Worm (Caenorhabditis elegans): ENCODE data around the gene ddx-15.

The ddx-15 gene

ce11 chrIII:5637297-5637876, 45.9 kb upstream of the ddx-15 start (continued):
- TF ChIP-seq lin-26 (GFP tag; IDR thresholded peaks at IDR 0.05) (peak; percentile 86), ceh-100 (GFP tag; IDR thresholded peaks at IDR 0.05) (peak; percentile 73), aptf-2 (GFP tag; conservative IDR thresholded peaks at IDR 0.05) (peak; percentile 64; the same call in 1 of the 2 replicates), mcd-1 (GFP tag; IDR thresholded peaks at IDR 0.05) (peak; percentile 90), madf-6 (GFP tag; IDR thresholded peaks at IDR 0.05) (peak; percentile 95), egrh-3 (GFP tag; IDR thresholded peaks at IDR 0.05) (peak; percentile 100), Y56A3A.18 (GFP tag; IDR thresholded peaks at IDR 0.05) (peak; percentile 95; the same call in 1 of the 2 replicates)

- TF ChIP-seq nfya-2 (GFP tag; IDR thresholded peaks at IDR 0.05) (no peak), rcor-1 (GFP tag; IDR thresholded peaks at IDR 0.05) (no peak), ceh-58 (GFP tag; IDR thresholded peaks at IDR 0.05) (no peak), ccch-3 (GFP tag; optimal IDR thresholded peaks at IDR 0.05) (no peak), attf-5 (GFP tag; optimal IDR thresholded peaks at IDR 0.05) (no peak), Y79H2A.3 (GFP tag; conservative IDR thresholded peaks at IDR 0.05) (no peak), hrde-1 (tag; optimal IDR thresholded peaks at IDR 0.05; ENCODE audit: borderline replicate concordance) (no peak), let-607 (tag; optimal IDR thresholded peaks at IDR 0.05) (no peak), efl-1 (GFP tag; optimal IDR thresholded peaks at IDR 0.05) (no peak), ztf-22 (GFP tag; optimal IDR thresholded peaks at IDR 0.05) (no peak), ceh-79 (tag; optimal IDR thresholded peaks at IDR 0.05) (no peak), F57A8.1 (GFP tag; optimal IDR thresholded peaks at IDR 0.05) (no peak), pbrm-1 (GFP tag; IDR thresholded peaks at IDR 0.05) (no peak)
Measured at ce11 chrIII:5635179-5635578, 43.7 kb upstream of the ddx-15 start, which contains the start of gene ckk-1. ckk-1 (plus strand) TSS chrIII:5635479.

- no peak for TF ChIP-seq fkh-3 (tag; optimal IDR thresholded peaks at IDR 0.05)
- TF ChIP-seq Y95B8A.8 (GFP tag; IDR thresholded peaks at IDR 0.05), result no peak
- TF ChIP-seq ceh-100 (GFP tag; IDR thresholded peaks at IDR 0.05), result no peak
- TF ChIP-seq nhr-179 (tag; optimal IDR thresholded peaks at IDR 0.05), result no peak
- TF ChIP-seq hsf-1 (GFP tag; IDR thresholded peaks at IDR 0.05), result no peak
- no peak for TF ChIP-seq tbp1 (GFP tag; optimal IDR thresholded peaks at IDR 0.05)
- TF ChIP-seq rcor-1 (GFP tag; IDR thresholded peaks at IDR 0.05), result no peak
- TF ChIP-seq Y67H2A.10 (GFP tag; conservative IDR thresholded peaks at IDR 0.05), result no peak
- no peak for TF ChIP-seq tbx-9 (tag; optimal IDR thresholded peaks at IDR 0.05; ENCODE audit: borderline replicate concordance)
- TF ChIP-seq ztf-18 (tag; optimal IDR thresholded peaks at IDR 0.05), result no peak
- no peak for TF ChIP-seq B0336.3 (GFP tag; IDR thresholded peaks at IDR 0.05)
- TF ChIP-seq attf-6 (GFP tag; IDR thresholded peaks at IDR 0.05), result no peak
Measured at ce11 chrIII:5634509-5634908, 43.0 kb upstream of the ddx-15 start.

- TF ChIP-seq lin-35 (GFP tag; optimal IDR thresholded peaks at IDR 0.05), result peak in 1 of 3 experiments; percentile 10
- 0 out of 2 replicates have a peak, but pooled peaks have one; percentile 35 for TF ChIP-seq nfyb-1 (GFP tag; IDR thresholded peaks at IDR 0.05)
- peak; percentile 50 for TF ChIP-seq snpc-4 (GFP tag; optimal IDR thresholded peaks at IDR 0.05)
- TF ChIP-seq snpc-4 (tag; optimal IDR thresholded peaks at IDR 0.05), result peak; percentile 48 to 82 (median 80)
- no peak for TF ChIP-seq F49E8.2 (tag; optimal IDR thresholded peaks at IDR 0.05; ENCODE audit: insufficient read depth)
- no peak for TF ChIP-seq egl-44 (GFP tag; IDR thresholded peaks at IDR 0.05)
- TF ChIP-seq hsf-1 (GFP tag; IDR thresholded peaks at IDR 0.05), result no peak
- TF ChIP-seq aptf-3 (GFP tag; IDR thresholded peaks at IDR 0.05), result no peak
- no peak for TF ChIP-seq egrh-3 (GFP tag; IDR thresholded peaks at IDR 0.05)
- TF ChIP-seq B0019.2 (GFP tag; conservative IDR thresholded peaks at IDR 0.05), result no peak
Measured at ce11 chrIII:5632426-5632976, 41.0 kb upstream of the ddx-15 start.

Measured in whole organism, young adult.